Worm (Caenorhabditis elegans) whole organism, L2 larva: Measurements from ENCODE around the gene chpf-1.
A peak's percentile ranks its signal among the peaks of the same experiment; 100 is the strongest.

Experiments used
- C34F6.9 ChIP-seq: fragments of 150-350 bp; optimal IDR thresholded peaks from 2 replicates; lab custom pipeline; 2014; ENCODE audit warnings: missing biosample characterization, missing genetic modification characterization
- R02D3.7 ChIP-seq: fragments of 150-350 bp; optimal IDR thresholded peaks from 2 replicates; lab custom pipeline; 2014; ENCODE audit warnings: missing biosample characterization, missing genetic modification characterization
- ZK546.5 ChIP-seq: sonication (generic microtip); optimal IDR thresholded peaks from 2 replicates; lab custom pipeline; 2017; ENCODE audit warnings: missing biosample characterization, missing genetic modification characterization
- aly-2 ChIP-seq: fragments of 150-350 bp; optimal IDR thresholded peaks from 2 replicates; lab custom pipeline; 2014; ENCODE audit warnings: missing biosample characterization, missing genetic modification characterization
- blmp-1 ChIP-seq: sonication (generic microtip); optimal IDR thresholded peaks from 2 replicates; lab custom pipeline; 2017; ENCODE audit warnings: missing genetic modification characterization, mild to moderate bottlenecking, missing compliant biosample characterization, antibody characterized with exemption, moderate library complexity; ENCODE audit not compliant: insufficient read depth
- ceh-82 ChIP-seq: fragments of 150-350 bp; optimal IDR thresholded peaks from 2 replicates; lab custom pipeline; 2014; ENCODE audit warnings: missing biosample characterization, missing genetic modification characterization
- crh-2 ChIP-seq: sonication (generic microtip); optimal IDR thresholded peaks from 2 replicates; lab custom pipeline; 2017; ENCODE audit warnings: missing biosample characterization, missing genetic modification characterization
- dmd-4 ChIP-seq: sonication (generic microtip); optimal IDR thresholded peaks from 2 replicates; lab custom pipeline; 2017; ENCODE audit warnings: missing biosample characterization, missing genetic modification characterization
- egl-27 ChIP-seq: sonication (generic microtip); optimal IDR thresholded peaks from 3 replicates; lab custom pipeline; 2017; ENCODE audit warnings: missing biosample characterization, missing genetic modification reagents, missing genetic modification characterization
- elt-1 ChIP-seq: fragments of 150-350 bp; optimal IDR thresholded peaks from 2 replicates; lab custom pipeline; 2014; ENCODE audit warnings: missing biosample characterization, missing genetic modification characterization
- elt-3 ChIP-seq: sonication (generic microtip); optimal IDR thresholded peaks from 2 replicates; lab custom pipeline; 2017; ENCODE audit warnings: missing biosample characterization, missing genetic modification characterization
- fos-1 ChIP-seq: fragments of 150-350 bp; optimal IDR thresholded peaks from 2 replicates; lab custom pipeline; 2014; ENCODE audit warnings: missing biosample characterization, missing genetic modification characterization
- gmeb-1 ChIP-seq: fragments of 150-350 bp; optimal IDR thresholded peaks from 2 replicates; lab custom pipeline; 2014; ENCODE audit warnings: missing biosample characterization, missing genetic modification characterization
- lsy-2 ChIP-seq, 2 experiments: fragments of 150-350 bp in 1 of 2; sonication (generic microtip) in 1 of 2; optimal IDR thresholded peaks; 2 replicates each; lab custom pipeline; 2014 to 2017; ENCODE audit warnings: missing biosample characterization in 2 of 2, missing genetic modification characterization in 2 of 2
- mab-5 ChIP-seq: fragments of 150-350 bp; optimal IDR thresholded peaks from 2 replicates; lab custom pipeline; 2014; ENCODE audit warnings: missing biosample characterization, missing genetic modification characterization
- nhr-10 ChIP-seq: sonication (generic microtip); optimal IDR thresholded peaks from 2 replicates; lab custom pipeline; 2017; ENCODE audit warnings: missing biosample characterization, missing genetic modification characterization
- nhr-12 ChIP-seq: fragments of 150-350 bp; optimal IDR thresholded peaks from 2 replicates; lab custom pipeline; 2014; ENCODE audit warnings: missing biosample characterization, missing genetic modification characterization
- nhr-21 ChIP-seq: fragments of 150-350 bp; optimal IDR thresholded peaks from 2 replicates; lab custom pipeline; 2014; ENCODE audit warnings: missing biosample characterization, missing genetic modification characterization
- nhr-237 ChIP-seq: fragments of 150-350 bp; optimal IDR thresholded peaks from 2 replicates; lab custom pipeline; 2014; ENCODE audit warnings: missing biosample characterization, missing genetic modification characterization
- nhr-77 ChIP-seq: fragments of 150-350 bp; optimal IDR thresholded peaks from 2 replicates; lab custom pipeline; 2014; ENCODE audit warnings: missing biosample characterization, missing genetic modification characterization
- peb-1 ChIP-seq: fragments of 150-350 bp; optimal IDR thresholded peaks from 2 replicates; lab custom pipeline; 2014; ENCODE audit warnings: missing biosample characterization, missing genetic modification characterization
- sem-4 ChIP-seq: fragments of 150-350 bp; optimal IDR thresholded peaks from 2 replicates; lab custom pipeline; 2014; ENCODE audit warnings: missing biosample characterization, missing genetic modification reagents, missing genetic modification characterization
- skn-1 ChIP-seq: sonication (generic microtip); optimal IDR thresholded peaks from 2 replicates; lab custom pipeline; 2017; ENCODE audit warnings: missing biosample characterization, missing genetic modification characterization
- sma-3 ChIP-seq: sonication (generic microtip); optimal IDR thresholded peaks from 2 replicates; lab custom pipeline; 2016; ENCODE audit warnings: missing genetic modification reagents, missing genetic modification characterization, missing compliant biosample characterization
- sma-9 ChIP-seq, 2 experiments: fragments of 150-350 bp in 1 of 2; sonication (generic microtip) in 1 of 2; optimal IDR thresholded peaks; 2 replicates each; lab custom pipeline; 2014 to 2016; ENCODE audit warnings: missing genetic modification characterization in 2 of 2, mild to moderate bottlenecking in 1 of 2, missing biosample characterization in 1 of 2, missing compliant biosample characterization in 1 of 2, missing genetic modification reagents in 1 of 2, moderate library complexity in 1 of 2
- snpc-4 ChIP-seq: fragments of 150-350 bp; optimal IDR thresholded peaks from 2 replicates; lab custom pipeline; 2014; ENCODE audit warnings: missing biosample characterization, missing genetic modification characterization
- unc-39 ChIP-seq: fragments of 150-350 bp; optimal IDR thresholded peaks from 2 replicates; lab custom pipeline; 2014; ENCODE audit warnings: missing biosample characterization, missing genetic modification characterization

chpf-1 gene

ce11 chrV:10246443-10246885, 43.2 kb upstream of the chpf-1 start (continued):
- TF ChIP-seq nhr-12 (tag; lab: Kevin White, UChicago), result no peak
- TF ChIP-seq skn-1, result no peak
- TF ChIP-seq elt-1 (tag; lab: Kevin White, UChicago), result no peak
- TF ChIP-seq sma-3 (GFP tag; lab: Kevin White, UChicago), result no peak
- TF ChIP-seq sem-4 (tag; lab: Kevin White, UChicago), result no peak
- TF ChIP-seq gmeb-1, result no peak
- TF ChIP-seq aly-2 (tag; lab: Kevin White, UChicago), result no peak
- TF ChIP-seq nhr-21 (tag; lab: Kevin White, UChicago), result peak; percentile 46
- TF ChIP-seq, all 48 proteins: peak for 12

- no peak for TF ChIP-seq nhr-77 (tag; lab: Kevin White, UChicago)
- TF ChIP-seq ceh-82, result no peak
- no peak for TF ChIP-seq crh-2 (tag; lab: Kevin White, UChicago)
- TF ChIP-seq blmp-1 (tag; lab: Kevin White, UChicago), result no peak
- no peak for TF ChIP-seq mab-5 (tag; lab: Kevin White, UChicago)
- TF ChIP-seq unc-39 (tag; lab: Kevin White, UChicago), result no peak
- TF ChIP-seq ZK546.5 (tag; lab: Kevin White, UChicago), result no peak
- TF ChIP-seq elt-3 (tag; lab: Kevin White, UChicago), result no peak
- no peak for TF ChIP-seq sma-3 (GFP tag; lab: Kevin White, UChicago)
- TF ChIP-seq, all 48 proteins: peak for 0
Observed at ce11 chrV:10245615-10246014, 42.3 kb upstream of the chpf-1 start.

- TF ChIP-seq fos-1 (tag; lab: Kevin White, UChicago), result peak; percentile 46
- TF ChIP-seq C34F6.9 (tag; lab: Kevin White, UChicago), result no peak
- peak; percentile 41 for TF ChIP-seq sma-9 (GFP tag; optimal IDR thresholded peaks at IDR 0.05; lab: Kevin White, UChicago)
- no peak for TF ChIP-seq sma-9 (tag; optimal IDR thresholded peaks at IDR 0.05; lab: Kevin White, UChicago)
Observed at ce11 chrV:10244018-10244720, 40.9 kb upstream of the chpf-1 start.

ce11 chrV:10243105-10243504, 39.8 kb upstream of the chpf-1 start, which contains the start of gene C12D8.9:
TSS of gene C12D8.9 (minus strand) at chrV:10243205.
- no peak for TF ChIP-seq blmp-1 (tag; lab: Kevin White, UChicago)

- TF ChIP-seq sem-4 (tag; lab: Kevin White, UChicago) (no peak), nhr-77 (tag; lab: Kevin White, UChicago) (no peak), mab-5 (tag; lab: Kevin White, UChicago) (no peak), snpc-4 (tag; lab: Kevin White, UChicago) (no peak), elt-1 (tag; lab: Kevin White, UChicago) (no peak), egl-27 (tag; lab: Kevin White, UChicago) (no peak), sma-9 (GFP tag; optimal IDR thresholded peaks at IDR 0.05; lab: Kevin White, UChicago) (no peak), sma-9 (tag; optimal IDR thresholded peaks at IDR 0.05; lab: Kevin White, UChicago) (no peak), nhr-10 (tag; lab: Kevin White, UChicago) (no peak), R02D3.7 (no peak), aly-2 (tag; lab: Kevin White, UChicago) (no peak)
Observed at ce11 chrV:10241121-10241803, 38.0 kb upstream of the chpf-1 start, which contains the start of the genes C12D8.21 and col-148. TSS of gene C12D8.21 (minus strand) at chrV:10241188. TSS of gene col-148 (plus strand) at chrV:10241753.

ce11 chrV:10239861-10240260, 36.6 kb upstream of the chpf-1 start, which contains the start of gene fipr-8:
TSS of gene fipr-8 (minus strand) at chrV:10239961.
- TF ChIP-seq crh-2 (tag; lab: Kevin White, UChicago) (no peak), lsy-2 (tag; optimal IDR thresholded peaks at IDR 0.05; lab: Kevin White, UChicago) (no peak), unc-39 (tag; lab: Kevin White, UChicago) (no peak), nhr-237 (tag; lab: Kevin White, UChicago) (no peak), elt-3 (tag; lab: Kevin White, UChicago) (no peak), dmd-4 (tag; lab: Kevin White, UChicago) (no peak), peb-1 (tag; lab: Kevin White, UChicago) (no peak)
